Fruit fly (Drosophila melanogaster) whole organism, embryonic: Measurements from ENCODE around the gene CG31075.

Source experiments
- CG10209 ChIP-seq: fragments of 200-800 bp; sonication (Bioruptor generic); optimal IDR thresholded peaks from 3 replicates; lab custom pipeline; 2017; ENCODE audit warnings: missing biosample characterization, mild to moderate bottlenecking, missing genetic modification characterization, missing genetic modification reagents
- CG10274 ChIP-seq: fragments of 200-800 bp; sonication (Bioruptor generic); optimal IDR thresholded peaks from 3 replicates; lab custom pipeline; 2017; ENCODE audit warnings: missing biosample characterization, mild to moderate bottlenecking, missing genetic modification characterization
- CG12104 ChIP-seq: fragments of 200-800 bp; sonication (Bioruptor generic); optimal IDR thresholded peaks from 3 replicates; lab custom pipeline; 2016; ENCODE audit warnings: missing biosample characterization, missing genetic modification characterization
- CG12391 ChIP-seq: fragments of 200-800 bp; sonication (Bioruptor generic); optimal IDR thresholded peaks from 3 replicates; lab custom pipeline; 2018; ENCODE audit warnings: missing biosample characterization, mild to moderate bottlenecking, missing genetic modification characterization, moderate library complexity
- CG14014 ChIP-seq: fragments of 200-800 bp; sonication (Bioruptor generic); IDR thresholded peaks from 2 replicates; pipeline ENCODE4 v1.3.6; 2022; ENCODE audit warnings: missing biosample characterization, missing genetic modification characterization
- CG14667 ChIP-seq: fragments of 200-800 bp; sonication (Bioruptor generic); IDR thresholded peaks from 2 replicates; pipeline ENCODE4 v1.3.6; 2022; ENCODE audit warnings: missing biosample characterization, missing genetic modification characterization
- CG14710 ChIP-seq: fragments of 200-800 bp; sonication (Bioruptor generic); optimal IDR thresholded peaks from 3 replicates; lab custom pipeline; 2019; ENCODE audit warnings: missing biosample characterization, mild to moderate bottlenecking, missing genetic modification characterization, moderate library complexity
- CG18764 ChIP-seq: fragments of 200-800 bp; sonication (Bioruptor generic); optimal IDR thresholded peaks from 3 replicates; lab custom pipeline; 2016; ENCODE audit warnings: missing biosample characterization, missing genetic modification characterization
- CG2678 ChIP-seq: fragments of 200-800 bp; sonication (Bioruptor generic); optimal IDR thresholded peaks from 3 replicates; lab custom pipeline; 2019; ENCODE audit warnings: missing biosample characterization, mild to moderate bottlenecking, missing genetic modification characterization, moderate library complexity
- CG3163 ChIP-seq: fragments of 200-800 bp; sonication (Bioruptor generic); optimal IDR thresholded peaks from 3 replicates; lab custom pipeline; 2016; ENCODE audit warnings: missing biosample characterization, missing genetic modification characterization
- CG32532 ChIP-seq: fragments of 200-800 bp; sonication (Bioruptor generic); IDR thresholded peaks from 2 replicates; pipeline ENCODE4 v1.3.6; 2022; ENCODE audit warnings: missing biosample characterization, missing genetic modification characterization
- CG32767 ChIP-seq: fragments of 200-800 bp; sonication (Bioruptor generic); IDR thresholded peaks from 2 replicates; pipeline ENCODE4 v1.3.6; 2022; ENCODE audit warnings: missing biosample characterization, missing genetic modification characterization
- CG33557 ChIP-seq: fragments of 200-800 bp; sonication (Bioruptor generic); optimal IDR thresholded peaks from 2 replicates; lab custom pipeline; 2019; ENCODE audit warnings: missing biosample characterization, mild to moderate bottlenecking, missing genetic modification characterization, moderate library complexity
- CG3838 ChIP-seq: fragments of 200-800 bp; sonication (Bioruptor generic); optimal IDR thresholded peaks from 3 replicates; lab custom pipeline; 2016; ENCODE audit warnings: missing biosample characterization, missing genetic modification characterization
- CG6791 ChIP-seq: fragments of 200-800 bp; sonication (Bioruptor generic); IDR thresholded peaks from 3 replicates; pipeline ENCODE4 v1.3.6; 2022; ENCODE audit warnings: missing biosample characterization, missing genetic modification characterization; ENCODE audit not compliant: partially characterized antibody
- CG7556 ChIP-seq: fragments of 200-800 bp; sonication (Bioruptor generic); optimal IDR thresholded peaks from 2 replicates; lab custom pipeline; 2017; ENCODE audit warnings: missing biosample characterization, mild to moderate bottlenecking, missing genetic modification characterization
- CG7786 ChIP-seq: fragments of 200-800 bp; sonication (Bioruptor generic); optimal IDR thresholded peaks from 2 replicates; lab custom pipeline; 2016; ENCODE audit warnings: missing biosample characterization, missing genetic modification characterization
- CG8281 ChIP-seq: fragments of 200-800 bp; sonication (Bioruptor generic); optimal IDR thresholded peaks from 2 replicates; lab custom pipeline; 2018; ENCODE audit warnings: missing biosample characterization, mild to moderate bottlenecking, missing genetic modification characterization, moderate library complexity
- CG9876 ChIP-seq: fragments of 200-800 bp; sonication (Bioruptor generic); optimal IDR thresholded peaks from 2 replicates; lab custom pipeline; 2016; ENCODE audit warnings: missing biosample characterization, missing genetic modification characterization
- CkIIα-i1 ChIP-seq: fragments of 200-800 bp; sonication (Bioruptor generic); IDR thresholded peaks from 2 replicates; pipeline ENCODE4 v1.3.6; 2022; ENCODE audit warnings: missing biosample characterization, missing genetic modification characterization
- Dek ChIP-seq: fragments of 200-800 bp; sonication (Bioruptor generic); optimal IDR thresholded peaks from 3 replicates; lab custom pipeline; 2019; ENCODE audit warnings: missing biosample characterization, mild to moderate bottlenecking, missing genetic modification characterization, moderate library complexity
- Drgx ChIP-seq: fragments of 200-800 bp; sonication (Bioruptor generic); IDR thresholded peaks from 2 replicates; pipeline ENCODE4 v1.3.6; 2022; ENCODE audit warnings: missing biosample characterization, missing genetic modification characterization
- Fer2 ChIP-seq: fragments of 200-800 bp; sonication (Bioruptor generic); optimal IDR thresholded peaks from 2 replicates; lab custom pipeline; 2018; ENCODE audit warnings: missing biosample characterization, mild to moderate bottlenecking, missing genetic modification characterization, moderate library complexity
- HLH4C ChIP-seq: fragments of 200-800 bp; sonication (Bioruptor generic); IDR thresholded peaks from 3 replicates; pipeline ENCODE4 v1.3.6; 2022; ENCODE audit warnings: missing biosample characterization, missing genetic modification characterization; ENCODE audit not compliant: partially characterized antibody
- Lim3 ChIP-seq: fragments of 200-800 bp; sonication (Bioruptor generic); IDR thresholded peaks from 2 replicates; pipeline ENCODE4 v1.3.6; 2022; ENCODE audit warnings: missing biosample characterization, missing genetic modification characterization
- Oli ChIP-seq: fragments of 200-800 bp; sonication (Bioruptor generic); optimal IDR thresholded peaks from 2 replicates; lab custom pipeline; 2018; ENCODE audit warnings: missing biosample characterization, mild to moderate bottlenecking, missing genetic modification characterization, moderate library complexity
- PHDP ChIP-seq: fragments of 200-800 bp; sonication (Bioruptor generic); optimal IDR thresholded peaks from 3 replicates; lab custom pipeline; 2018; ENCODE audit warnings: missing biosample characterization, mild to moderate bottlenecking, missing genetic modification characterization, moderate library complexity
- Sry-δ ChIP-seq: fragments of 200-800 bp; sonication (Bioruptor generic); optimal IDR thresholded peaks from 2 replicates; lab custom pipeline; 2016; ENCODE audit warnings: missing biosample characterization, missing genetic modification characterization
- Ssrp ChIP-seq: fragments of 200-800 bp; sonication (Bioruptor generic); optimal IDR thresholded peaks from 2 replicates; lab custom pipeline; 2018; ENCODE audit warnings: missing biosample characterization, mild to moderate bottlenecking, missing genetic modification characterization, moderate library complexity
- TFAM ChIP-seq: fragments of 200-800 bp; sonication (Bioruptor generic); optimal IDR thresholded peaks from 2 replicates; lab custom pipeline; 2017; ENCODE audit warnings: missing biosample characterization, missing genetic modification characterization, inconsistent platforms
- Taf1 ChIP-seq: fragments of 200-800 bp; sonication (Bioruptor generic); IDR thresholded peaks from 2 replicates; pipeline ENCODE4 v1.3.6; 2022; ENCODE audit warnings: missing biosample characterization, missing genetic modification characterization
- Vsx1 ChIP-seq: fragments of 200-800 bp; sonication (Bioruptor generic); optimal IDR thresholded peaks from 2 replicates; lab custom pipeline; 2017; ENCODE audit warnings: missing biosample characterization, mild to moderate bottlenecking, missing genetic modification characterization, missing genetic modification reagents
- aop ChIP-seq: fragments of 200-800 bp; sonication (Bioruptor generic); IDR thresholded peaks from 2 replicates; pipeline ENCODE4 v1.3.6; 2022; ENCODE audit warnings: missing biosample characterization, missing genetic modification characterization
- ap ChIP-seq: fragments of 200-800 bp; sonication (Bioruptor generic); IDR thresholded peaks from 2 replicates; pipeline ENCODE4 v1.3.6; 2022; ENCODE audit warnings: missing biosample characterization, missing genetic modification characterization
- ash1 ChIP-seq: fragments of 200-800 bp; sonication (Bioruptor generic); optimal IDR thresholded peaks from 2 replicates; lab custom pipeline; 2018; ENCODE audit warnings: missing biosample characterization, mild to moderate bottlenecking, missing genetic modification characterization
- bab2 ChIP-seq: fragments of 200-800 bp; sonication (Bioruptor generic); optimal IDR thresholded peaks from 2 replicates; lab custom pipeline; 2016; ENCODE audit warnings: missing biosample characterization, missing genetic modification characterization
- caup ChIP-seq: fragments of 200-800 bp; sonication (Bioruptor generic); optimal IDR thresholded peaks from 3 replicates; lab custom pipeline; 2017; ENCODE audit warnings: missing biosample characterization, mild to moderate bottlenecking, missing genetic modification characterization, moderate library complexity; ENCODE audit not compliant: severe bottlenecking
- dmrt99B ChIP-seq: fragments of 200-800 bp; sonication (Bioruptor generic); optimal IDR thresholded peaks from 2 replicates; lab custom pipeline; 2018; ENCODE audit warnings: missing biosample characterization, mild to moderate bottlenecking, missing genetic modification characterization, moderate library complexity
- ftz-f1 ChIP-seq: fragments of 200-800 bp; sonication (Bioruptor generic); optimal IDR thresholded peaks from 2 replicates; lab custom pipeline; 2016; ENCODE audit warnings: missing biosample characterization, missing genetic modification characterization
- fu2 ChIP-seq: fragments of 200-800 bp; sonication (Bioruptor generic); optimal IDR thresholded peaks from 2 replicates; lab custom pipeline; 2016; ENCODE audit warnings: missing biosample characterization, missing genetic modification characterization
- grn ChIP-seq: fragments of 200-800 bp; sonication (Bioruptor generic); optimal IDR thresholded peaks from 3 replicates; lab custom pipeline; 2017; ENCODE audit warnings: missing biosample characterization, missing genetic modification characterization
- jigr1 ChIP-seq: fragments of 200-800 bp; sonication (Bioruptor generic); IDR thresholded peaks from 3 replicates; pipeline ENCODE4 v1.3.6; 2022; ENCODE audit warnings: missing biosample characterization, missing genetic modification characterization
- nau ChIP-seq: fragments of 200-800 bp; sonication (Bioruptor generic); optimal IDR thresholded peaks from 3 replicates; lab custom pipeline; 2017; ENCODE audit warnings: missing biosample characterization, mild to moderate bottlenecking, missing genetic modification characterization, missing genetic modification reagents
- peb ChIP-seq: fragments of 200-800 bp; sonication (Bioruptor generic); IDR thresholded peaks from 2 replicates; pipeline ENCODE4 v1.3.6; 2022; ENCODE audit warnings: missing biosample characterization, missing genetic modification characterization
- prd ChIP-seq, 3 experiments: fragments of >200 bp in 2 of 3; fragments of 200-800 bp in 1 of 3; sonication (Bioruptor generic) in 1 of 3; optimal IDR thresholded peaks in 2 of 3; IDR thresholded peaks in 1 of 3; 2 replicates in 2 of 3; 3 replicates in 1 of 3; pipeline versions ENCODE4 v1.3.6 to Lab custom; 2017 to 2022; ENCODE audit warnings: missing biosample characterization in 1 of 3, missing genetic modification characterization in 1 of 3
- sisA ChIP-seq: fragments of 200-800 bp; sonication (Bioruptor generic); IDR thresholded peaks from 2 replicates; pipeline ENCODE4 v1.3.6; 2022; ENCODE audit warnings: missing biosample characterization, missing genetic modification characterization
- tup ChIP-seq: fragments of 200-800 bp; sonication (Bioruptor generic); optimal IDR thresholded peaks from 2 replicates; lab custom pipeline; 2016; ENCODE audit warnings: missing biosample characterization, mild to moderate bottlenecking, missing genetic modification characterization, moderate library complexity
- usp ChIP-seq: fragments of >200 bp; optimal IDR thresholded peaks from 2 replicates; lab custom pipeline; 2017; ENCODE audit warnings: missing biosample characterization, missing genetic modification characterization
- zfh2 ChIP-seq: fragments of 200-800 bp; sonication (Bioruptor generic); optimal IDR thresholded peaks from 2 replicates; lab custom pipeline; 2016; ENCODE audit warnings: missing biosample characterization, missing genetic modification characterization

The CG31075 gene

DNA sequence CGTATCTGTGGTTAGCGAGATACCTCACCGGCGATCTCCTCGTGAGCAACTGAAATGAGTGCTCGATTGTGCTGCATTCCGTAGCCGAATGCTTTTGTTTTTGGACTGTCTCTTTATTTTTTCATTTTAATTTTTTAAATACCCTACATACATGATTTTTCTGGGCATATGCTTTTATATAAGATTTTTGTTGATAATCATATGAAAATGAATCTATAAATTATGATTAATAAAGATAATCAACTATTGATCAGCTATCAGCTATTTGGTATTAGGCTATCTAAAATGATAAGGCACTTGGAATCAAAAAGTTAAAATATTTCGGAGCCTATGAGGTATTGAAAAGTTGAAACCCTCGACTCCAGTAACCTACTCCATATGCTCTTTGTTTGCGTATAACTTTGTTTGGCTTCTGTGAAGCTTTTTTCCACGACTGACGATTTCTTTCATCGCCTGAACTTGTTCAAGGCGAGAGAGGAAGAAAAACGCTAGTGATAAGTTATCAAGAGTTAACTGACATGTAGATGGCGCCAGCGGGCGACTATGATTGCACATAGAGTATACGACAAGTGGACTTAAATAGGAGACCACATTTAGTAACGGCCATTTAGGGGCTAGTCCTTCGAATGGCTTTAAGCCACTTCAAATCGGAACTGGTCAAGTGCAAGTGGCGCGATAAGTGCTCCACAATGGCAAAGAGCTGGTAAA lies 1.6 kb upstream of the CG31075 start, which contains the start of gene CG31076 (continued):
- TF ChIP-seq CG32532 (GFP tag; lab: Robert Waterston, UW) (no peak), Taf1 (no peak), Dek (tag; lab: Kevin White, UChicago) (peak; percentile 7), CG10274 (GFP tag; lab: Kevin White, UChicago) (no peak), bab2 (GFP tag; lab: Kevin White, UChicago) (no peak), CG3163 (no peak), usp (GFP tag; lab: Kevin White, UChicago) (no peak), CG7556 (GFP tag; lab: Kevin White, UChicago) (no peak), aop (GFP tag; lab: Robert Waterston, UW) (no peak), prd (optimal IDR thresholded peaks at IDR 0.05; lab: Kevin White, UChicago) (no peak), prd (GFP tag; IDR thresholded peaks at IDR 0.05; lab: Robert Waterston, UW) (peak; percentile 37; the same call in 1 of the 3 replicates), CG6791 (no peak), CG14710 (tag; lab: Kevin White, UChicago) (no peak), CkIIα-i1 (no peak), CG33557 (GFP tag; lab: Kevin White, UChicago) (no peak), grn (GFP tag; lab: Kevin White, UChicago) (no peak), ap (no peak), PHDP (no peak), caup (no peak), Oli (tag; lab: Kevin White, UChicago) (peak; percentile 34), Fer2 (tag; lab: Kevin White, UChicago) (no peak), CG8281 (tag; lab: Kevin White, UChicago) (no peak), peb (GFP tag; lab: Robert Waterston, UW) (no peak), sisA (GFP tag; lab: Robert Waterston, UW) (peak; percentile 26; the same call in 1 of the 2 replicates), CG2678 (tag; lab: Kevin White, UChicago) (peak; percentile 70), Ssrp (tag; lab: Kevin White, UChicago) (no peak), CG7786 (GFP tag; lab: Kevin White, UChicago) (no peak), Drgx (peak; percentile 53; the same call in 1 of the 2 replicates), jigr1 (no peak), Vsx1 (GFP tag; lab: Kevin White, UChicago) (no peak), HLH4C (GFP tag; lab: Robert Waterston, UW) (no peak), ftz-f1 (GFP tag; lab: Kevin White, UChicago) (peak; percentile 89), ash1 (GFP tag; lab: Kevin White, UChicago) (no peak), dmrt99B (tag; lab: Kevin White, UChicago) (peak; percentile 66), zfh2 (GFP tag; lab: Kevin White, UChicago) (no peak), CG14667 (GFP tag; lab: Robert Waterston, UW) (peak; percentile 19; the same call in 1 of the 2 replicates), CG14014 (GFP tag; lab: Robert Waterston, UW) (no peak), Sry-δ (GFP tag; lab: Kevin White, UChicago) (no peak), Lim3 (GFP tag; lab: Robert Waterston, UW) (no peak), CG32767 (GFP tag; lab: Robert Waterston, UW) (no peak), fu2 (no peak), TFAM (no peak), CG12391 (tag; lab: Kevin White, UChicago) (no peak), nau (GFP tag; lab: Kevin White, UChicago) (peak; percentile 43), CG12104 (GFP tag; lab: Kevin White, UChicago) (no peak), CG3838 (GFP tag; lab: Kevin White, UChicago) (no peak), CG10209 (GFP tag; lab: Kevin White, UChicago) (no peak), CG18764 (GFP tag; lab: Kevin White, UChicago) (no peak), tup (GFP tag; lab: Kevin White, UChicago) (no peak), CG9876 (GFP tag; lab: Kevin White, UChicago) (no peak)
